Worm (Caenorhabditis elegans) whole organism, mixed stage, embryonic: ENCODE data around the gene T05A12.3.

ENCODE experiments used
- ces-1 ChIP-seq: fragments of 150-350 bp; optimal IDR thresholded peaks from 2 replicates; lab custom pipeline; 2014; ENCODE audit warnings: missing biosample characterization, missing genetic modification reagents, missing genetic modification characterization
- mab-5 ChIP-seq: fragments of 150-350 bp; optimal IDR thresholded peaks from 2 replicates; lab custom pipeline; 2014; ENCODE audit warnings: missing biosample characterization, missing genetic modification characterization
- tbx-8 ChIP-seq: fragments of 200-800 bp; sonication (Bioruptor generic); optimal IDR thresholded peaks from 2 replicates; lab custom pipeline; 2018; ENCODE audit warnings: mild to moderate bottlenecking, missing genetic modification characterization, moderate library complexity, missing compliant biosample characterization

ce11 chrIV:6916831-6917230 lies 29.4 kb upstream of the T05A12.3 start:
- TF ChIP-seq ces-1 (GFP tag; lab: Kevin White, UChicago) = no peak
- no peak for TF ChIP-seq mab-5 (tag; lab: Kevin White, UChicago)
- no peak for TF ChIP-seq tbx-8 (GFP tag; lab: Kevin White, UChicago)
